Fruit fly (Drosophila melanogaster): Measurements from ENCODE around the gene Cmpk.

DNA sequence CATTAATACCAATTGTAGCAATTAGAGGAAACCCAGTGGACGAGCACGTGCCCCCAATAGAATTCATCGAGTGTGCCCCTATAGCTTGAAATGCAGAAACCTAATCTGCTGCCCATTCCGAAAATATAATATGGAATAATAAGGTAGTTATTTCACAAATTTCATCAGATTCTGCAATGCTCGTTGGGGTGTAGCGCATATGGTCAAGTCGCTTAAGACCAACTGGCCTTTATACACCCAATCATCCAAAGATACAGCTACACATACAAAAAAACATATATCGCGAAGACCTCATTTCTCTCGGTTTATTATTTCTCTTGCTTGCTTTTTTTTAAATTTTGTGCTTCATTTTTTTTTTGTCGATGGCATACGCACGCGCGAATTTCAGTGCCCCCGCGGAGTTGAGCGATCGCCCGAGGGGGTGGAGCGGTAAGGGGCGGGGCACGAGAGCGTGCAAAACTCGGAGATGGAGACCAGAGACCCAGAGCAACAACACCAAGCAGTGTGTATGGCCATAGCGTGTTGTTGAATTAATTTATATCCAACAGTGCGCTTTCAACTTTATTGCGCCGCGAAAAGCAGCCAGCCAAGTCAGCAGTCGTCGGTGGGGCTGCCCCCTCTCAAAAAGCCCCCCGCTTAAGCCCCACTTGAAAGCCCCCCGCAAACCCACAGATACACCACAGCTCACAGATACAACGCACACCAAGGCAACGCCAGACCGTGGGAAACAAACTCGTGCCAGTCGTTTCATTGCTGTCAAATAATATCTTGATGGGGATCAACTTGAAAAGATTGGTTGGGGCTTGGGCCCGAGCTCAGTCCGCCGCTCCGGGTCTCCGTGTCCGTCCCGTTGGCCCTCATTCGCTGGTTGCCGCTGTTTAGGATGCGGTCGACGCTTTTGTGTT is 47.0 kb downstream of the Cmpk start:
- TF ChIP-seq Gug (GFP tag; IDR thresholded peaks at IDR 0.05) (peak; percentile 44), Eip78C (GFP tag) (peak; percentile 83), CG9139 (GFP tag; optimal IDR thresholded peaks at IDR 0.05) (peak; percentile 88), CG6163 (GFP tag; IDR thresholded peaks at IDR 0.05) (peak; percentile 86), Lpt (GFP tag; optimal IDR thresholded peaks at IDR 0.05) (peak; percentile 50), acj6 (GFP tag; optimal IDR thresholded peaks at IDR 0.05) (peak; percentile 23), Blimp-1 (GFP tag; optimal IDR thresholded peaks at IDR 0.05) (peak; percentile 1), net (GFP tag; optimal IDR thresholded peaks at IDR 0.05) (peak; percentile 67), Sox14 (GFP tag; optimal IDR thresholded peaks at IDR 0.05) (peak; percentile 19), dsx (GFP tag; optimal IDR thresholded peaks at IDR 0.05; ENCODE audit: poor library complexity, severe bottlenecking) (peak; percentile 71), Hr38 (GFP tag; optimal IDR thresholded peaks at IDR 0.05) (no peak), CG11902 (GFP tag; optimal IDR thresholded peaks at IDR 0.05) (no peak), salr (GFP tag; optimal IDR thresholded peaks at IDR 0.05) (peak in 1 of 2 experiments; percentile 68), CG11762 (GFP tag; optimal IDR thresholded peaks at IDR 0.05; ENCODE audit: insufficient read depth) (no peak)

All from whole organism, prepupa.